Worm (Caenorhabditis elegans) whole organism, early embryonic: ENCODE measurements around the gene tofu-7.

Experiments
- B0310.2 ChIP-seq: sonication (generic microtip); optimal IDR thresholded peaks from 2 replicates; lab custom pipeline; 2016; ENCODE audit warnings: mild to moderate bottlenecking, missing genetic modification characterization, missing compliant biosample characterization
- F13C5.2 ChIP-seq: sonication (generic microtip); optimal IDR thresholded peaks from 2 replicates; lab custom pipeline; 2017; ENCODE audit warnings: mild to moderate bottlenecking, missing genetic modification characterization, inconsistent platforms, missing compliant biosample characterization
- aly-1 ChIP-seq: sonication (generic microtip); optimal IDR thresholded peaks from 2 replicates; lab custom pipeline; 2016; ENCODE audit warnings: missing genetic modification characterization, missing compliant biosample characterization
- ama-1 ChIP-seq: fragments of 150-350 bp; optimal IDR thresholded peaks from 2 replicates; lab custom pipeline; 2014
- ceh-13 ChIP-seq: fragments of 200-800 bp; sonication (Bioruptor generic); optimal IDR thresholded peaks from 2 replicates; lab custom pipeline; 2018; ENCODE audit warnings: mild to moderate bottlenecking, missing genetic modification characterization, missing compliant biosample characterization
- flt-1 ChIP-seq: fragments of 200-800 bp; sonication (Bioruptor generic); IDR thresholded peaks from 2 replicates; pipeline ENCODE4 v1.3.6; 2022; ENCODE audit warnings: missing genetic modification characterization, missing compliant biosample characterization
- pes-1 ChIP-seq: fragments of 200-800 bp; sonication (Bioruptor generic); IDR thresholded peaks from 2 replicates; pipeline ENCODE4 v1.3.6; 2022; ENCODE audit warnings: missing genetic modification reagents, missing genetic modification characterization, missing compliant biosample characterization
- sea-1 ChIP-seq: fragments of 200-800 bp; sonication (Bioruptor generic); conservative IDR thresholded peaks from 2 replicates; pipeline ENCODE4 v1.3.6; 2022; ENCODE audit warnings: missing genetic modification characterization, missing compliant biosample characterization
- tbx-37 ChIP-seq: fragments of 200-800 bp; sonication (Bioruptor generic); conservative IDR thresholded peaks from 2 replicates; pipeline ENCODE4 v1.3.6; 2022; ENCODE audit warnings: missing genetic modification reagents, missing genetic modification characterization, missing compliant biosample characterization
- tra-4 ChIP-seq: sonication (generic microtip); optimal IDR thresholded peaks from 2 replicates; lab custom pipeline; 2017; ENCODE audit warnings: missing genetic modification characterization, missing compliant biosample characterization

DNA sequence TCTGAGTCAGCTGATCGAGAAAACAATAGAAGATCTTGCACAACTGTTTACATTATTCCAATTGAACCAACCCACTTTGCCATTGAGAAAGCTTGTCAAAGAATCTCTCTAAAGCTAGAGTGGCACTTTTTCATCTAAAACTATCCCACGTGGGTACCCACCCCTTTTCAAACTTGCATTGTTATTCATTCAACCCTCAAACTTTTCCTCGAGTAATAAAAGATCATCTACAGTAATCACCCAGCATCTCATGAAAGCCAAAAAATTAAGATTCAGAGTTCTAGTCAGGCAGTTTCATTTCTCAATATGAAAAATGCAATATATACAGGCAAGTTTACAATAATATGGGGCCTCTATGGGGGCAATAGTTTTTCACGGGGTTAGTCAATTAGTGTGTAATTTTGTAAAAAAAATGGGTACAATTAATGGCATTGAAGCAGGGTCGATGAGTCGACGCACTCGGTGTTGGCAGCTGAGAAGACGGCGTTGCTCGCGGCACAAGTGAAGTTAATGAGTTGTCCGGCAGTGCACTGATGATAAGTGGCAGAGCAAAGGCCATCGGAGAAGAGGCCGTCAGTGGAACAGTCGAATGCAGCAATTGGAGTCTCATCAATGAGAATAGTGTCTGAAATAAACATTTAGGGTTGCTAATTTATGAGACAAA, 17.1 kb upstream of the tofu-7 start:
- TF ChIP-seq tbx-37 (no peak), B0310.2 (tag; lab: Kevin White, UChicago) (no peak), pes-1 (GFP tag; lab: Robert Waterston, UW) (no peak), flt-1 (GFP tag; lab: Robert Waterston, UW) (no peak), F13C5.2 (tag; lab: Kevin White, UChicago) (no peak), tra-4 (tag; lab: Kevin White, UChicago) (no peak), sea-1 (GFP tag; lab: Robert Waterston, UW) (no peak), ceh-13 (GFP tag; lab: Kevin White, UChicago) (no peak), aly-1 (tag; lab: Kevin White, UChicago) (no peak), ama-1 (lab: Kevin White, UChicago) (no peak)
